Worm (Caenorhabditis elegans) whole organism, mixed stage, embryonic: Measurements from ENCODE around the gene Y53F4B.9.

Source experiments
- M03D4.4 ChIP-seq: sonication (generic microtip); optimal IDR thresholded peaks from 2 replicates; lab custom pipeline; 2017; ENCODE audit warnings: mild to moderate bottlenecking, missing genetic modification characterization, missing compliant biosample characterization
- bed-3 ChIP-seq: fragments of 200-800 bp; sonication (Bioruptor generic); optimal IDR thresholded peaks from 3 replicates; lab custom pipeline; 2018; ENCODE audit warnings: mild to moderate bottlenecking, missing genetic modification characterization, moderate library complexity, missing compliant biosample characterization
- blmp-1 ChIP-seq: fragments of 150-350 bp; optimal IDR thresholded peaks from 2 replicates; lab custom pipeline; 2014; ENCODE audit warnings: missing biosample characterization, missing genetic modification characterization
- ceh-39 ChIP-seq: fragments of 150-350 bp; optimal IDR thresholded peaks from 2 replicates; lab custom pipeline; 2014; ENCODE audit warnings: missing biosample characterization, missing genetic modification characterization
- ceh-43 ChIP-seq: fragments of 200-800 bp; sonication (Bioruptor generic); optimal IDR thresholded peaks from 2 replicates; lab custom pipeline; 2018; ENCODE audit warnings: mild to moderate bottlenecking, missing genetic modification characterization, moderate library complexity, missing compliant biosample characterization
- ceh-83 ChIP-seq: fragments of 200-800 bp; sonication (Bioruptor generic); optimal IDR thresholded peaks from 2 replicates; lab custom pipeline; 2018; ENCODE audit warnings: mild to moderate bottlenecking, missing genetic modification characterization, missing compliant biosample characterization
- ces-1 ChIP-seq: fragments of 150-350 bp; optimal IDR thresholded peaks from 2 replicates; lab custom pipeline; 2014; ENCODE audit warnings: missing biosample characterization, missing genetic modification reagents, missing genetic modification characterization
- cnd-1 ChIP-seq: fragments of 200-800 bp; sonication (Bioruptor generic); optimal IDR thresholded peaks from 2 replicates; lab custom pipeline; 2018; ENCODE audit warnings: mild to moderate bottlenecking, missing genetic modification characterization, missing compliant biosample characterization
- drap-1 ChIP-seq: fragments of 200-800 bp; sonication (Bioruptor generic); optimal IDR thresholded peaks from 3 replicates; lab custom pipeline; 2018; ENCODE audit warnings: mild to moderate bottlenecking, missing genetic modification characterization, missing compliant biosample characterization
- elt-1 ChIP-seq: sonication (generic microtip); optimal IDR thresholded peaks from 2 replicates; lab custom pipeline; 2017; ENCODE audit warnings: missing genetic modification characterization, mild to moderate bottlenecking, missing compliant biosample characterization, antibody characterized with exemption, moderate library complexity, borderline replicate concordance; ENCODE audit not compliant: insufficient read depth
- elt-3 ChIP-seq: fragments of 150-350 bp; optimal IDR thresholded peaks from 2 replicates; lab custom pipeline; 2014; ENCODE audit warnings: missing biosample characterization, missing genetic modification characterization
- flh-1 ChIP-seq: fragments of 200-800 bp; sonication (Bioruptor generic); optimal IDR thresholded peaks from 2 replicates; lab custom pipeline; 2018; ENCODE audit warnings: mild to moderate bottlenecking, missing genetic modification characterization, moderate library complexity, missing compliant biosample characterization
- ham-2 ChIP-seq: fragments of 200-800 bp; sonication (Bioruptor generic); optimal IDR thresholded peaks from 2 replicates; lab custom pipeline; 2018; ENCODE audit warnings: mild to moderate bottlenecking, missing genetic modification characterization, missing compliant biosample characterization
- hlh-1 ChIP-seq: fragments of 150-350 bp; optimal IDR thresholded peaks from 2 replicates; lab custom pipeline; 2014; ENCODE audit warnings: missing biosample characterization, missing genetic modification reagents, missing genetic modification characterization
- lin-13 ChIP-seq: fragments of 150-350 bp; optimal IDR thresholded peaks from 2 replicates; lab custom pipeline; 2014; ENCODE audit warnings: missing biosample characterization, missing genetic modification characterization
- lin-32 ChIP-seq: fragments of 200-800 bp; sonication (Bioruptor generic); optimal IDR thresholded peaks from 2 replicates; lab custom pipeline; 2018; ENCODE audit warnings: mild to moderate bottlenecking, missing genetic modification characterization, missing compliant biosample characterization
- lsy-2 ChIP-seq: fragments of 150-350 bp; optimal IDR thresholded peaks from 2 replicates; lab custom pipeline; 2014; ENCODE audit warnings: missing biosample characterization, missing genetic modification characterization
- mab-5 ChIP-seq: fragments of 150-350 bp; optimal IDR thresholded peaks from 2 replicates; lab custom pipeline; 2014; ENCODE audit warnings: missing biosample characterization, missing genetic modification characterization
- mep-1 ChIP-seq: fragments of 150-350 bp; optimal IDR thresholded peaks from 2 replicates; lab custom pipeline; 2017; ENCODE audit warnings: missing biosample characterization, missing genetic modification reagents, missing genetic modification characterization, inconsistent platforms
- mls-2 ChIP-seq: sonication (generic microtip); optimal IDR thresholded peaks from 2 replicates; lab custom pipeline; 2016; ENCODE audit warnings: mild to moderate bottlenecking, missing genetic modification characterization, moderate library complexity, missing compliant biosample characterization
- nhr-12 ChIP-seq: fragments of 150-350 bp; optimal IDR thresholded peaks from 2 replicates; lab custom pipeline; 2014; ENCODE audit warnings: missing biosample characterization, missing genetic modification characterization
- nhr-2 ChIP-seq: fragments of 150-350 bp; optimal IDR thresholded peaks from 2 replicates; lab custom pipeline; 2014; ENCODE audit warnings: missing biosample characterization, missing genetic modification characterization
- nhr-237 ChIP-seq: fragments of 150-350 bp; optimal IDR thresholded peaks from 2 replicates; lab custom pipeline; 2014; ENCODE audit warnings: missing biosample characterization, missing genetic modification characterization
- nhr-76 ChIP-seq: sonication (generic microtip); optimal IDR thresholded peaks from 2 replicates; lab custom pipeline; 2017; ENCODE audit warnings: missing biosample characterization, missing genetic modification characterization
- pha-4 ChIP-seq: fragments of 150-350 bp; optimal IDR thresholded peaks from 2 replicates; lab custom pipeline; 2018; ENCODE audit warnings: missing biosample characterization, missing genetic modification reagents, missing genetic modification characterization
- sem-2 ChIP-seq: fragments of 200-800 bp; sonication (Bioruptor generic); optimal IDR thresholded peaks from 2 replicates; lab custom pipeline; 2018; ENCODE audit warnings: mild to moderate bottlenecking, missing genetic modification characterization, missing compliant biosample characterization
- snpc-4 ChIP-seq: fragments of 150-350 bp; optimal IDR thresholded peaks from 2 replicates; lab custom pipeline; 2014; ENCODE audit warnings: missing biosample characterization, missing genetic modification characterization
- sptf-1 ChIP-seq: sonication (generic microtip); optimal IDR thresholded peaks from 2 replicates; lab custom pipeline; 2017; ENCODE audit warnings: mild to moderate bottlenecking, missing genetic modification characterization, moderate library complexity, missing compliant biosample characterization
- tbx-8 ChIP-seq: fragments of 200-800 bp; sonication (Bioruptor generic); optimal IDR thresholded peaks from 2 replicates; lab custom pipeline; 2018; ENCODE audit warnings: mild to moderate bottlenecking, missing genetic modification characterization, moderate library complexity, missing compliant biosample characterization
- unc-120 ChIP-seq: sonication (generic microtip); optimal IDR thresholded peaks from 2 replicates; lab custom pipeline; 2017; ENCODE audit warnings: missing genetic modification characterization, missing compliant biosample characterization; ENCODE audit not compliant: poor library complexity, severe bottlenecking
- unc-62 ChIP-seq: fragments of 150-350 bp; optimal IDR thresholded peaks from 2 replicates; lab custom pipeline; 2014; ENCODE audit warnings: missing biosample characterization, missing genetic modification reagents, missing genetic modification characterization
- zip-8 ChIP-seq: fragments of 150-350 bp; optimal IDR thresholded peaks from 2 replicates; lab custom pipeline; 2014; ENCODE audit warnings: missing biosample characterization, missing genetic modification characterization
- ztf-11 ChIP-seq: fragments of 150-350 bp; optimal IDR thresholded peaks from 2 replicates; lab custom pipeline; 2014; ENCODE audit warnings: missing biosample characterization, missing genetic modification characterization

Gene Y53F4B.9

DNA sequence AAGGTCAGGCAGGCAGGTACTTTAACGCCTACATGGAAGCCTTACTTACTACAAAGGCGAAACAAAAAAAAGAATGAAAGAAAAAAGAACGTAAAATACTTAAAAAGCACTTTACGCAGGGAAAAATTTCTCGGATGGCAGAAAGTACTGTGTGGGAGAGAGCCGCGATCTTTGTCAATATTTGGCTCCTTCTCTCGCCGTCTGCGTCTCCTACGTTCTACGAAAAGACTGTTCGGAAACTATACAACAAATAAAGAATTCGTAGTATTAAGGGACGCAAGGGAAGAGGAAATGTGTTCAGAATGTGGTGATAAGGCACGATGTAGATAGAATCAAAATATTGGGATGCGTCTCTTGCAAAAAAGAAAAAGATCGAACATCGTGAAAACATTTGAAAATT, 43.1 kb downstream of the Y53F4B.9 start:
- TF ChIP-seq mep-1 (tag; lab: Kevin White, UChicago) (no peak), ham-2 (GFP tag; lab: Kevin White, UChicago) (no peak), ceh-39 (no peak), elt-3 (no peak), nhr-237 (tag; lab: Kevin White, UChicago) (no peak), ztf-11 (tag; lab: Kevin White, UChicago) (no peak), pha-4 (tag; lab: Kevin White, UChicago) (peak; percentile 84)

DNA sequence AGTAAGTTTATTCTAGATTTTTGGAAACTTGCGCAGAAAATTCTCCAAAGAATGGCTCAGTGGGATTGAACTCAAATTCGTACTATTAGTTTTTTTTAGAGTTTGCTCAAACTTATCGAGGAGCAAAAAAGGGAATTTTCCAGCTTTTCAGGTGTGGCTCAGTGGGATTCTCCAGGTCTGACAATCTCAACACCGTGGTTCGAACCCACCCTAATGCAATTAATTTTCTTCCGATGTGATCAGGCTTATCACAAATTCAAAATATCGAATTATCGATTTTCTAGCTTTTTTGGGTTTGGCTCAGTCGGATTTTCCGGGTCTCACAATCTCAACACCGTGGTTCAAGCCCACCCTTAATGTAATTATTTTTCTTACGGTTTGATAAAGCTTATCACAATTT, 43.8 kb downstream of the Y53F4B.9 start:
- TF ChIP-seq ceh-43 (GFP tag; lab: Kevin White, UChicago) (no peak), ces-1 (no peak)

DNA sequence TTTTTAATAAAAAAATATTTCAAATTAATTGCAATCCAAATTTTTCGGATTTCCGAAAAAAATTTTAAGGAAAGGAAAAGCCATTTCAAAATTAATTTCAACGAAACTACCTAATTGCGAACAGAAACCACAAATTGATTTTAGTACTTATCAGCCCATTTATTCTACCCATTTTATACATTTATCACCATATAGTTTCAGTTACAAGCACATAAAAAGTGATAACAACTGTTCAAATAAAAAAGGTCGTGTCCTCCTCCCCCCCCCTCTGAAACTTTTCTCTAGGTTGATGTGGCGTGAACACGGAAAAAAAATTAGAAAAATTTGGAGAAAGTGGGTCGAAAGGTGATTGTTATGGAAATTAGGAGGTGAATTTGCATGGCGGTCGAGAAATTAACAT, 45.3 kb downstream of the Y53F4B.9 start:
- TF ChIP-seq sem-2 (GFP tag; lab: Kevin White, UChicago) (no peak), drap-1 (GFP tag; lab: Kevin White, UChicago) (no peak), M03D4.4 (no peak), lsy-2 (tag; lab: Kevin White, UChicago) (no peak), elt-1 (tag; lab: Kevin White, UChicago) (no peak), snpc-4 (tag; lab: Kevin White, UChicago) (no peak), nhr-76 (tag; lab: Kevin White, UChicago) (no peak), lin-13 (tag; lab: Kevin White, UChicago) (no peak), pha-4 (tag; lab: Kevin White, UChicago) (no peak), cnd-1 (tag; lab: Kevin White, UChicago) (no peak), nhr-12 (no peak), unc-62 (GFP tag; lab: Kevin White, UChicago) (no peak)

DNA sequence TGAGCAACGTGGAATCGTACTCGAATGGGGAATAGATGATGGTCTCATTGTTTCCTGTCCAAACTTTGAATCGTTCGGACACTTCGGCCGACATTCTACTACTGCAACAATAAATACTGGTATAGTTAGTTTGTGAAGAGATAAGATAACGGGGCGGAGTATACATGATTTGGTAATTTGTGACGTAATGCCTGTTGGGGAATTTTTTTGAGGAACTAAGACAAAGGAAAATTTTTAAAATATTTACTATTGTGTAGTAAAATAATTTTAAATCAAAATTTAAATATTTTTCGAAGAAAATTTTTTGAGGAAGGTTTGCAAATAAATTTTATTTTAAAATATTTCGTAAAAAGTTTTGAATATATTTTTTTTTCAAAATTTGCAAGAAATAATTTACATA, 46.2 kb downstream of the Y53F4B.9 start, which contains the start of gene elo-9:
TSS of gene elo-9 (minus strand) at position 101 of the 400 bp plus-strand sequence.
- TF ChIP-seq ham-2 (GFP tag; lab: Kevin White, UChicago) (no peak), ces-1 (no peak), elt-3 (no peak)

DNA sequence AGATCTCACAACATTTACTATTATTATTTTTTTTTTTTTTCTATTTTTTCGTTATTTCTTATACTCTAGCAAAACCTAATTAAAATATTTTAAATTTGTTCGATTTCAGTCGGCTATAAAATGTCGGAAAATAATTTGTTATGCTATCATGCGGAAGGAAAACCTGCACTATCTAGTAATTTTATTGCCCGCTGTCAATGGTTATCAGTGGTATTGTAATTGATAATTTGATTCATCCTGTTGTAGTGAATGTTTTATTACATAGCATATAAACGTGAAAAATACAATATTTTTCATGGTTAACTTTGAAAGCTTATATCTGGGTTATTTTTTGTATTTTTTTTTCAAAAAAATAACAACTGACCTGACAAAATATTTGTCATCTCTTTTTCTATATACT, 50.9 kb downstream of the Y53F4B.9 start:
- no peak for TF ChIP-seq cnd-1 (tag; lab: Kevin White, UChicago)
- no peak for TF ChIP-seq sem-2 (GFP tag; lab: Kevin White, UChicago)
- no peak for TF ChIP-seq unc-120
- no peak for TF ChIP-seq lin-13 (tag; lab: Kevin White, UChicago)
- TF ChIP-seq unc-62 (GFP tag; lab: Kevin White, UChicago), result no peak
- no peak for TF ChIP-seq ceh-39
- TF ChIP-seq ceh-43 (GFP tag; lab: Kevin White, UChicago), result no peak
- no peak for TF ChIP-seq zip-8
- no peak for TF ChIP-seq elt-3
- TF ChIP-seq hlh-1, result no peak
- no peak for TF ChIP-seq mep-1 (tag; lab: Kevin White, UChicago)
- no peak for TF ChIP-seq nhr-237 (tag; lab: Kevin White, UChicago)
- no peak for TF ChIP-seq nhr-12
- TF ChIP-seq mls-2, result no peak
- no peak for TF ChIP-seq lin-32 (GFP tag; lab: Kevin White, UChicago)
- TF ChIP-seq nhr-2 (tag; lab: Kevin White, UChicago), result no peak
- TF ChIP-seq, all 35 proteins: peak for 0

DNA sequence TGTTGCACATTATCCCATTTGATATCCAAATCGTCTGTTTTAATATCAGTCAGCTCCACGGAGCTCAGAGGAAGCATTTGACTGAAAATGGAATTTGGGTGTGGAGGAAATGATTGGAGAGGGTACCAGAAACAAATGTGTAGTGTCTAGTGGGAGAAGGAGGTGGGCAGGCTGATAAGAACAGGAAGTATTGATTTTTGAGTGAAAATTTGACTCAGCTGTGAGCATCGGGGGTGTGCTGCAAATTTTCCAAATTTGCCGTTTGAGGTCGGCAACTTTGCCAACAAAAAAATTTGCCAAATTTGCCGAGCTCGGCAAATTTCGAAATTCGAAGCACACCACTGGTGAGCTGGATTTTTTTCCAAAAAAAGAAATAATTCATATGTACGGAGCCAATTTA, 52.1 kb downstream of the Y53F4B.9 start, which contains the start of gene Y53F4B.1:
TSS of gene Y53F4B.1 (minus strand) at position 101 of the 400 bp plus-strand sequence.
- TF ChIP-seq pha-4 (tag; lab: Kevin White, UChicago) (no peak), sem-2 (GFP tag; lab: Kevin White, UChicago) (no peak), cnd-1 (tag; lab: Kevin White, UChicago) (no peak), nhr-237 (tag; lab: Kevin White, UChicago) (no peak), tbx-8 (no peak), elt-3 (no peak), nhr-76 (tag; lab: Kevin White, UChicago) (no peak), unc-62 (GFP tag; lab: Kevin White, UChicago) (no peak), bed-3 (GFP tag; lab: Kevin White, UChicago) (no peak), mab-5 (tag; lab: Kevin White, UChicago) (no peak), ham-2 (GFP tag; lab: Kevin White, UChicago) (no peak), zip-8 (no peak), hlh-1 (no peak), M03D4.4 (no peak), unc-120 (no peak), ceh-83 (GFP tag; lab: Kevin White, UChicago) (no peak), sptf-1 (no peak), blmp-1 (tag; lab: Kevin White, UChicago) (no peak), flh-1 (GFP tag; lab: Kevin White, UChicago) (no peak)
